Worm (Caenorhabditis elegans): ENCODE measurements around the gene C45B11.9.

The C45B11.9 gene

ce11 chrV:11070388-11070787 lies 30.3 kb downstream of the C45B11.9 start:
- no peak for TF ChIP-seq nhr-77 (tag; optimal IDR thresholded peaks at IDR 0.05)
- no peak for TF ChIP-seq fkh-2 (tag; optimal IDR thresholded peaks at IDR 0.05)
- TF ChIP-seq eor-1 (tag; optimal IDR thresholded peaks at IDR 0.05), result no peak
- TF ChIP-seq unc-39 (tag; optimal IDR thresholded peaks at IDR 0.05), result no peak
- TF ChIP-seq lin-39 (tag; optimal IDR thresholded peaks at IDR 0.05), result no peak
- TF ChIP-seq nhr-25 (tag; optimal IDR thresholded peaks at IDR 0.05), result peak; percentile 36
- TF ChIP-seq elt-1 (tag; optimal IDR thresholded peaks at IDR 0.05), result no peak
- TF ChIP-seq snpc-4 (tag; optimal IDR thresholded peaks at IDR 0.05), result no peak
- TF ChIP-seq elt-2 (tag; optimal IDR thresholded peaks at IDR 0.05), result peak; percentile 54
- TF ChIP-seq ztf-11 (tag; optimal IDR thresholded peaks at IDR 0.05), result no peak
- no peak for TF ChIP-seq nhr-23 (tag; optimal IDR thresholded peaks at IDR 0.05)
- no peak for TF ChIP-seq nfya-1 (tag; optimal IDR thresholded peaks at IDR 0.05; ENCODE audit: insufficient read depth)
- no peak for TF ChIP-seq fkh-10 (GFP tag; optimal IDR thresholded peaks at IDR 0.05)
- no peak for TF ChIP-seq mml-1 (tag; optimal IDR thresholded peaks at IDR 0.05)
- TF ChIP-seq pha-4 (tag; optimal IDR thresholded peaks at IDR 0.05), result peak; percentile 62
- no peak for TF ChIP-seq skn-1 (tag; optimal IDR thresholded peaks at IDR 0.05)
- no peak for TF ChIP-seq nhr-237 (tag; optimal IDR thresholded peaks at IDR 0.05)
- TF ChIP-seq nhr-43 (tag; optimal IDR thresholded peaks at IDR 0.05; ENCODE audit: poor library complexity, severe bottlenecking), result peak; percentile 34
- no peak for TF ChIP-seq ZK546.5 (tag; optimal IDR thresholded peaks at IDR 0.05)
- peak; percentile 66 for TF ChIP-seq ceh-28 (tag; optimal IDR thresholded peaks at IDR 0.05)
- TF ChIP-seq nhr-11 (tag; optimal IDR thresholded peaks at IDR 0.05), result no peak
- no peak for TF ChIP-seq ceh-16 (tag; optimal IDR thresholded peaks at IDR 0.05)
- TF ChIP-seq jun-1 (tag; optimal IDR thresholded peaks at IDR 0.05), result peak; percentile 2
- peak; percentile 47 for TF ChIP-seq pqm-1 (tag; optimal IDR thresholded peaks at IDR 0.05)
- TF ChIP-seq ama-1 (optimal IDR thresholded peaks at IDR 0.05), result no peak
- no peak for TF ChIP-seq ceh-9 (tag; optimal IDR thresholded peaks at IDR 0.05)
- TF ChIP-seq lin-15B (tag; optimal IDR thresholded peaks at IDR 0.05), result no peak
- TF ChIP-seq lsy-12 (tag; optimal IDR thresholded peaks at IDR 0.05), result no peak
- TF ChIP-seq nhr-28 (tag; optimal IDR thresholded peaks at IDR 0.05), result no peak

DNA sequence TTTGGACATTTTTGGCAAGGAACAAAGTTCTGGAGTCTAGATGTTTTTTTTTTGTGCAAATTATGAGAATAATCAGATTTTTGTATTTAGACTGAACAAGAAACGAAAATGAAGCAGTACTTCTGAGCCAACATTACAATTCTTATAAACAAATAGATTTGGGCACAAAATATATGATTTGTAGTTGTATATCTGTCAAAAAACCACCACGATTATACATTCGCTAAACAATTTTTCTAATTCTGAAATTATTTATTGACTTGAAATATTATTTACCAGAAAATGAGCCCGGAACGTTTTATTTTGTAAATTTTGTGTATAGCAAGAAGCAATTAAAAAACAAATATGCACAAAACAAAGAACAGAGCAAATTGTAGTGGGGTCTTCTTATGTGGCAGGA lies 31.3 kb downstream of the C45B11.9 start:
- no peak for TF ChIP-seq egl-5 (tag; optimal IDR thresholded peaks at IDR 0.05)
- peak; percentile 20 for TF ChIP-seq ama-1 (optimal IDR thresholded peaks at IDR 0.05)

ce11 chrV:11073354-11073753 lies 33.2 kb downstream of the C45B11.9 start:
- no peak for TF ChIP-seq nhr-25 (tag; optimal IDR thresholded peaks at IDR 0.05)
- TF ChIP-seq ztf-11 (tag; optimal IDR thresholded peaks at IDR 0.05), result no peak
- no peak for TF ChIP-seq nhr-23 (tag; optimal IDR thresholded peaks at IDR 0.05)
- TF ChIP-seq fkh-2 (tag; optimal IDR thresholded peaks at IDR 0.05), result no peak
- TF ChIP-seq snpc-4 (tag; optimal IDR thresholded peaks at IDR 0.05), result no peak
- TF ChIP-seq nhr-76 (tag; optimal IDR thresholded peaks at IDR 0.05), result no peak
- TF ChIP-seq skn-1 (tag; optimal IDR thresholded peaks at IDR 0.05), result no peak
- TF ChIP-seq lsy-12 (tag; optimal IDR thresholded peaks at IDR 0.05), result no peak
- no peak for TF ChIP-seq ama-1 (optimal IDR thresholded peaks at IDR 0.05)
- TF ChIP-seq fos-1 (tag; optimal IDR thresholded peaks at IDR 0.05), result no peak
- TF ChIP-seq jun-1 (tag; optimal IDR thresholded peaks at IDR 0.05), result no peak
- TF ChIP-seq eor-1 (tag; optimal IDR thresholded peaks at IDR 0.05), result no peak
- TF ChIP-seq ceh-28 (tag; optimal IDR thresholded peaks at IDR 0.05), result no peak
- TF ChIP-seq lin-15B (tag; optimal IDR thresholded peaks at IDR 0.05), result no peak
- no peak for TF ChIP-seq hmg-11 (tag; optimal IDR thresholded peaks at IDR 0.05)
- TF ChIP-seq ZK546.5 (tag; optimal IDR thresholded peaks at IDR 0.05), result no peak
- no peak for TF ChIP-seq ceh-16 (tag; optimal IDR thresholded peaks at IDR 0.05)

ce11 chrV:11074448-11074847 lies 34.3 kb downstream of the C45B11.9 start, which contains the start of gene act-3:
act-3 (minus strand) TSS chrV:11074498.
- TF ChIP-seq lin-39 (tag; optimal IDR thresholded peaks at IDR 0.05) (peak; percentile 27), nfya-1 (tag; optimal IDR thresholded peaks at IDR 0.05; ENCODE audit: insufficient read depth) (peak; percentile 40), pha-4 (tag; optimal IDR thresholded peaks at IDR 0.05) (peak; percentile 1), nhr-23 (tag; optimal IDR thresholded peaks at IDR 0.05) (no peak)

DNA sequence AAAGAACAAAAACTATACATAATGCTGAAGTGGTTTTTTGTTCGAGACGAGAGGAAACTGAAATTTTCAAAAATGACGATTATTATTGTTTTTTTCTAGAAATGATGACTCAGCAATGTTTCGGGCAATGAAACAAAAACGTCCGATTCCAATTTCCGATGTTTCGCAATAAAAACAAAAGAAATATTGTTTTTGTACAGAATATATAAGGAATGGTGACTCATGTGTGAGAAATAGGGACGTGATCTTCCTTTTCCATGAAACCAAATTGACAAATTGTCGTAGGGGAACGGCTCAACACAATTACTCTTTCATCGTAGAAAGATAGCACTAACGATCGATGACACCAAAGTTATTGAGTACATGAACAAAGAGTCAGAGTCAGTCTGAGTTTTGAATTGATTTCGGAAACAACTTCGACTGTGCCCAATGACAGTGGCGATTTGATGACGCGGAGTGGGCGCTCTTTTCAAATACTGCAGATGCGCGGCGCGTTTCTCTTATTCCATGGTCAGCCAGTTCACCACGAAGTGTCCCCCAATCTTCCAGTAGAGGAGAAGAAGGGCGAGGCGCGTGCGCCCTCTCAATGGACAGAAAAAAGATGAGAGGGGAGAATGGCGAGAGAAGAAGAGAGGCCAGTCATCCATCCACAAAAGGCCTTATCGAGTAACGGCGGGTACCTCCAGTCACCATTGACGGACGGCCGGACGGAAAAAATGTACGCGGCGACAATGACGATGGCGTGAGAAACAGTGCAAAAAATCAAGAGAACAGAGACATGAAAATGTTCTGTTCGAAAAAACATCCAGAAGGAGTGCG lies 35.3 kb downstream of the C45B11.9 start:
- TF ChIP-seq jun-1 (tag; optimal IDR thresholded peaks at IDR 0.05), result no peak
- TF ChIP-seq unc-39 (tag; optimal IDR thresholded peaks at IDR 0.05), result no peak
- TF ChIP-seq snpc-4 (tag; optimal IDR thresholded peaks at IDR 0.05), result peak; percentile 28
- no peak for TF ChIP-seq daf-12 (tag; optimal IDR thresholded peaks at IDR 0.05)
- TF ChIP-seq nhr-67 (tag; optimal IDR thresholded peaks at IDR 0.05), result no peak
- TF ChIP-seq ceh-16 (tag; optimal IDR thresholded peaks at IDR 0.05), result no peak
- TF ChIP-seq nhr-28 (tag; optimal IDR thresholded peaks at IDR 0.05), result no peak
- no peak for TF ChIP-seq ceh-9 (tag; optimal IDR thresholded peaks at IDR 0.05)
- no peak for TF ChIP-seq egl-5 (tag; optimal IDR thresholded peaks at IDR 0.05)
- TF ChIP-seq elt-2 (tag; optimal IDR thresholded peaks at IDR 0.05), result no peak
- no peak for TF ChIP-seq aly-2 (tag; optimal IDR thresholded peaks at IDR 0.05)
- TF ChIP-seq elt-1 (tag; optimal IDR thresholded peaks at IDR 0.05), result no peak
- no peak for TF ChIP-seq fos-1 (tag; optimal IDR thresholded peaks at IDR 0.05)
- no peak for TF ChIP-seq elt-3 (tag; optimal IDR thresholded peaks at IDR 0.05)
- no peak for TF ChIP-seq nhr-76 (tag; optimal IDR thresholded peaks at IDR 0.05)
- no peak for TF ChIP-seq ZK546.5 (tag; optimal IDR thresholded peaks at IDR 0.05)
- peak; percentile 85 for TF ChIP-seq hmg-11 (tag; optimal IDR thresholded peaks at IDR 0.05)
- peak; percentile 78 for TF ChIP-seq nfya-1 (tag; optimal IDR thresholded peaks at IDR 0.05; ENCODE audit: insufficient read depth)
- TF ChIP-seq skn-1 (tag; optimal IDR thresholded peaks at IDR 0.05), result no peak
- TF ChIP-seq eor-1 (tag; optimal IDR thresholded peaks at IDR 0.05), result no peak
- TF ChIP-seq nhr-77 (tag; optimal IDR thresholded peaks at IDR 0.05), result no peak
- TF ChIP-seq ztf-11 (tag; optimal IDR thresholded peaks at IDR 0.05), result no peak
- no peak for TF ChIP-seq ztf-4 (tag; optimal IDR thresholded peaks at IDR 0.05)
- no peak for TF ChIP-seq pha-4 (tag; optimal IDR thresholded peaks at IDR 0.05)
- TF ChIP-seq nhr-11 (tag; optimal IDR thresholded peaks at IDR 0.05), result no peak
- TF ChIP-seq zag-1 (tag; optimal IDR thresholded peaks at IDR 0.05), result no peak
- TF ChIP-seq lsy-12 (tag; optimal IDR thresholded peaks at IDR 0.05), result no peak

All from whole organism, L3 larva.